Worm (Caenorhabditis elegans) whole organism, L3 larva: ENCODE measurements around the gene Y42H9B.3.

ENCODE experiments used
- ceh-28 ChIP-seq: fragments of 150-350 bp; optimal IDR thresholded peaks from 2 replicates; lab custom pipeline; 2014; ENCODE audit warnings: missing biosample characterization, missing genetic modification reagents, missing genetic modification characterization
- ceh-9 ChIP-seq: sonication (generic microtip); optimal IDR thresholded peaks from 2 replicates; lab custom pipeline; 2018; ENCODE audit warnings: missing biosample characterization, missing genetic modification characterization
- mdl-1 ChIP-seq: fragments of 150-350 bp; optimal IDR thresholded peaks from 2 replicates; lab custom pipeline; 2014; ENCODE audit warnings: missing biosample characterization, missing genetic modification characterization
- mml-1 ChIP-seq: fragments of 150-350 bp; sonication (generic microtip); optimal IDR thresholded peaks from 3 replicates; lab custom pipeline; 2014; ENCODE audit warnings: missing biosample characterization, missing genetic modification characterization
- nhr-25 ChIP-seq: sonication (generic microtip); optimal IDR thresholded peaks from 2 replicates; lab custom pipeline; 2017; ENCODE audit warnings: missing biosample characterization, missing genetic modification characterization
- nhr-76 ChIP-seq: fragments of 150-350 bp; sonication (generic microtip); optimal IDR thresholded peaks from 5 replicates; lab custom pipeline; 2014; ENCODE audit warnings: missing biosample characterization, missing genetic modification characterization
- sea-2 ChIP-seq: fragments of 150-350 bp; sonication (generic microtip); optimal IDR thresholded peaks from 4 replicates; lab custom pipeline; 2014; ENCODE audit warnings: missing biosample characterization, missing genetic modification reagents, missing genetic modification characterization
- unc-62 ChIP-seq: fragments of 150-350 bp; sonication (generic microtip); optimal IDR thresholded peaks from 4 replicates; lab custom pipeline; 2014; ENCODE audit warnings: missing biosample characterization, missing genetic modification reagents, missing genetic modification characterization
- zag-1 ChIP-seq: fragments of 150-350 bp; optimal IDR thresholded peaks from 2 replicates; lab custom pipeline; 2014; ENCODE audit warnings: missing biosample characterization, missing genetic modification characterization

ce11 chrIV:8022035-8022673, 9.9 kb upstream of the Y42H9B.3 start, which contains the start of gene C26B2.2:
- TF ChIP-seq nhr-76 (tag; lab: Kevin White, UChicago) (no peak), mml-1 (tag; lab: Kevin White, UChicago) (no peak), mdl-1 (tag; lab: Kevin White, UChicago) (no peak), ceh-9 (tag; lab: Kevin White, UChicago) (no peak), ceh-28 (tag; lab: Kevin White, UChicago) (no peak), zag-1 (no peak), sea-2 (no peak), nhr-25 (tag; lab: Kevin White, UChicago) (no peak), unc-62 (GFP tag; lab: Kevin White, UChicago) (no peak)
